Worm (Caenorhabditis elegans) whole organism, L3 larva: ENCODE data around the gene cogc-2.

Experiments
- R02D3.7 ChIP-seq: fragments of 150-350 bp; optimal IDR thresholded peaks from 2 replicates; lab custom pipeline; 2014; ENCODE audit warnings: missing biosample characterization, missing genetic modification characterization
- ZK546.5 ChIP-seq: sonication (generic microtip); optimal IDR thresholded peaks from 2 replicates; lab custom pipeline; 2017; ENCODE audit warnings: missing biosample characterization, missing genetic modification characterization
- aly-2 ChIP-seq: fragments of 150-350 bp; optimal IDR thresholded peaks from 2 replicates; lab custom pipeline; 2014; ENCODE audit warnings: missing biosample characterization, missing genetic modification characterization
- ama-1 ChIP-seq: fragments of 150-350 bp; optimal IDR thresholded peaks from 2 replicates; lab custom pipeline; 2018
- ceh-16 ChIP-seq: sonication (generic microtip); optimal IDR thresholded peaks from 2 replicates; lab custom pipeline; 2017; ENCODE audit warnings: missing biosample characterization, missing genetic modification characterization
- ceh-28 ChIP-seq: fragments of 150-350 bp; optimal IDR thresholded peaks from 2 replicates; lab custom pipeline; 2014; ENCODE audit warnings: missing biosample characterization, missing genetic modification reagents, missing genetic modification characterization
- ceh-82 ChIP-seq: fragments of 150-350 bp; optimal IDR thresholded peaks from 2 replicates; lab custom pipeline; 2014; ENCODE audit warnings: missing biosample characterization, missing genetic modification characterization
- ceh-9 ChIP-seq: sonication (generic microtip); optimal IDR thresholded peaks from 2 replicates; lab custom pipeline; 2018; ENCODE audit warnings: missing biosample characterization, missing genetic modification characterization
- daf-12 ChIP-seq: fragments of 150-350 bp; optimal IDR thresholded peaks from 2 replicates; lab custom pipeline; 2014; ENCODE audit warnings: missing biosample characterization, missing genetic modification reagents, missing genetic modification characterization
- egl-27 ChIP-seq: sonication (generic microtip); optimal IDR thresholded peaks from 4 replicates; lab custom pipeline; 2017; ENCODE audit warnings: missing biosample characterization, missing genetic modification reagents, missing genetic modification characterization
- egl-5 ChIP-seq: fragments of 150-350 bp; optimal IDR thresholded peaks from 2 replicates; lab custom pipeline; 2017; ENCODE audit warnings: missing biosample characterization, missing genetic modification reagents, missing genetic modification characterization, inconsistent platforms
- elt-1 ChIP-seq: fragments of 150-350 bp; optimal IDR thresholded peaks from 2 replicates; lab custom pipeline; 2014; ENCODE audit warnings: missing biosample characterization, missing genetic modification characterization
- elt-2 ChIP-seq: sonication (generic microtip); optimal IDR thresholded peaks from 2 replicates; lab custom pipeline; 2016; ENCODE audit warnings: missing genetic modification reagents, mild to moderate bottlenecking, missing genetic modification characterization, missing compliant biosample characterization
- elt-3 ChIP-seq, 3 experiments: fragments of 150-350 bp in 1 of 3; sonication (generic microtip) in 2 of 3; optimal IDR thresholded peaks; 2 replicates in 2 of 3; 4 replicates in 1 of 3; lab custom pipeline; 2014 to 2017; ENCODE audit warnings: missing biosample characterization in 3 of 3, missing genetic modification characterization in 3 of 3
- eor-1 ChIP-seq, 2 experiments: fragments of 150-350 bp; optimal IDR thresholded peaks; 2 replicates each; lab custom pipeline; 2014 to 2018; ENCODE audit warnings: missing biosample characterization in 2 of 2, missing genetic modification characterization in 2 of 2
- fkh-10 ChIP-seq: sonication (generic microtip); optimal IDR thresholded peaks from 2 replicates; lab custom pipeline; 2017; ENCODE audit warnings: missing biosample characterization, missing genetic modification reagents, missing genetic modification characterization
- fkh-2 ChIP-seq: fragments of 150-350 bp; optimal IDR thresholded peaks from 2 replicates; lab custom pipeline; 2014; ENCODE audit warnings: missing biosample characterization, missing genetic modification reagents, missing genetic modification characterization
- fos-1 ChIP-seq: fragments of 150-350 bp; optimal IDR thresholded peaks from 2 replicates; lab custom pipeline; 2014; ENCODE audit warnings: missing biosample characterization, missing genetic modification characterization
- hmg-11 ChIP-seq: sonication (generic microtip); optimal IDR thresholded peaks from 2 replicates; lab custom pipeline; 2016; ENCODE audit warnings: missing genetic modification characterization, missing compliant biosample characterization
- jun-1 ChIP-seq: fragments of 150-350 bp; optimal IDR thresholded peaks from 2 replicates; lab custom pipeline; 2014; ENCODE audit warnings: missing biosample characterization, missing genetic modification reagents, missing genetic modification characterization
- lin-15B ChIP-seq: fragments of 150-350 bp; optimal IDR thresholded peaks from 2 replicates; lab custom pipeline; 2014; ENCODE audit warnings: missing biosample characterization, missing genetic modification characterization
- lin-39 ChIP-seq: fragments of 150-350 bp; optimal IDR thresholded peaks from 2 replicates; lab custom pipeline; 2018; ENCODE audit warnings: missing biosample characterization, missing genetic modification reagents, missing genetic modification characterization
- lsy-12 ChIP-seq: sonication (generic microtip); optimal IDR thresholded peaks from 2 replicates; lab custom pipeline; 2016; ENCODE audit warnings: mild to moderate bottlenecking, missing genetic modification characterization, missing compliant biosample characterization
- mdl-1 ChIP-seq: fragments of 150-350 bp; optimal IDR thresholded peaks from 2 replicates; lab custom pipeline; 2014; ENCODE audit warnings: missing biosample characterization, missing genetic modification characterization
- mml-1 ChIP-seq: fragments of 150-350 bp; sonication (generic microtip); optimal IDR thresholded peaks from 3 replicates; lab custom pipeline; 2014; ENCODE audit warnings: missing biosample characterization, missing genetic modification characterization
- nfya-1 ChIP-seq: sonication (generic microtip); optimal IDR thresholded peaks from 2 replicates; lab custom pipeline; 2017; ENCODE audit warnings: missing genetic modification characterization, mild to moderate bottlenecking, missing compliant biosample characterization, antibody characterized with exemption, moderate library complexity; ENCODE audit not compliant: insufficient read depth
- nhr-11 ChIP-seq: fragments of 150-350 bp; optimal IDR thresholded peaks from 2 replicates; lab custom pipeline; 2014; ENCODE audit warnings: missing biosample characterization, missing genetic modification characterization
- nhr-12 ChIP-seq: fragments of 150-350 bp; optimal IDR thresholded peaks from 2 replicates; lab custom pipeline; 2014; ENCODE audit warnings: missing biosample characterization, missing genetic modification characterization
- nhr-23 ChIP-seq: fragments of 150-350 bp; optimal IDR thresholded peaks from 2 replicates; lab custom pipeline; 2014; ENCODE audit warnings: missing biosample characterization, missing genetic modification reagents, missing genetic modification characterization
- nhr-237 ChIP-seq: fragments of 150-350 bp; optimal IDR thresholded peaks from 2 replicates; lab custom pipeline; 2014; ENCODE audit warnings: missing biosample characterization, missing genetic modification characterization
- nhr-25 ChIP-seq: sonication (generic microtip); optimal IDR thresholded peaks from 2 replicates; lab custom pipeline; 2017; ENCODE audit warnings: missing biosample characterization, missing genetic modification characterization
- nhr-28 ChIP-seq: fragments of 150-350 bp; optimal IDR thresholded peaks from 2 replicates; lab custom pipeline; 2014; ENCODE audit warnings: missing biosample characterization, missing genetic modification characterization
- nhr-43 ChIP-seq: sonication (generic microtip); optimal IDR thresholded peaks from 2 replicates; lab custom pipeline; 2016; ENCODE audit warnings: mild to moderate bottlenecking, missing genetic modification characterization, missing compliant biosample characterization; ENCODE audit not compliant: poor library complexity, severe bottlenecking
- nhr-67 ChIP-seq: fragments of 150-350 bp; optimal IDR thresholded peaks from 2 replicates; lab custom pipeline; 2014; ENCODE audit warnings: missing biosample characterization, missing genetic modification characterization
- nhr-76 ChIP-seq: fragments of 150-350 bp; sonication (generic microtip); optimal IDR thresholded peaks from 5 replicates; lab custom pipeline; 2014; ENCODE audit warnings: missing biosample characterization, missing genetic modification characterization
- nhr-77 ChIP-seq: fragments of 150-350 bp; optimal IDR thresholded peaks from 2 replicates; lab custom pipeline; 2014; ENCODE audit warnings: missing biosample characterization, missing genetic modification characterization
- pha-4 ChIP-seq: fragments of 150-350 bp; optimal IDR thresholded peaks from 2 replicates; lab custom pipeline; 2014; ENCODE audit warnings: missing biosample characterization, missing genetic modification reagents, missing genetic modification characterization
- pqm-1 ChIP-seq: fragments of 150-350 bp; optimal IDR thresholded peaks from 2 replicates; lab custom pipeline; 2017; ENCODE audit warnings: missing biosample characterization, missing genetic modification characterization, inconsistent platforms
- sea-2 ChIP-seq: fragments of 150-350 bp; sonication (generic microtip); optimal IDR thresholded peaks from 4 replicates; lab custom pipeline; 2014; ENCODE audit warnings: missing biosample characterization, missing genetic modification reagents, missing genetic modification characterization
- skn-1 ChIP-seq: fragments of 150-350 bp; optimal IDR thresholded peaks from 2 replicates; lab custom pipeline; 2014; ENCODE audit warnings: missing biosample characterization, missing genetic modification characterization
- snpc-4 ChIP-seq: fragments of 150-350 bp; optimal IDR thresholded peaks from 2 replicates; lab custom pipeline; 2014; ENCODE audit warnings: missing biosample characterization, missing genetic modification characterization
- tbx-2 ChIP-seq: sonication (generic microtip); optimal IDR thresholded peaks from 2 replicates; lab custom pipeline; 2016; ENCODE audit warnings: mild to moderate bottlenecking, missing genetic modification characterization, missing compliant biosample characterization
- unc-39 ChIP-seq: sonication (generic microtip); optimal IDR thresholded peaks from 4 replicates; lab custom pipeline; 2017; ENCODE audit warnings: missing biosample characterization, missing genetic modification characterization
- unc-62 ChIP-seq: fragments of 150-350 bp; sonication (generic microtip); optimal IDR thresholded peaks from 4 replicates; lab custom pipeline; 2014; ENCODE audit warnings: missing biosample characterization, missing genetic modification reagents, missing genetic modification characterization
- zag-1 ChIP-seq: fragments of 150-350 bp; optimal IDR thresholded peaks from 2 replicates; lab custom pipeline; 2014; ENCODE audit warnings: missing biosample characterization, missing genetic modification characterization
- ztf-11 ChIP-seq: fragments of 150-350 bp; optimal IDR thresholded peaks from 2 replicates; lab custom pipeline; 2014; ENCODE audit warnings: missing biosample characterization, missing genetic modification characterization
- ztf-4 ChIP-seq: fragments of 150-350 bp; optimal IDR thresholded peaks from 2 replicates; lab custom pipeline; 2014; ENCODE audit warnings: missing biosample characterization, missing genetic modification characterization

The cogc-2 gene

DNA sequence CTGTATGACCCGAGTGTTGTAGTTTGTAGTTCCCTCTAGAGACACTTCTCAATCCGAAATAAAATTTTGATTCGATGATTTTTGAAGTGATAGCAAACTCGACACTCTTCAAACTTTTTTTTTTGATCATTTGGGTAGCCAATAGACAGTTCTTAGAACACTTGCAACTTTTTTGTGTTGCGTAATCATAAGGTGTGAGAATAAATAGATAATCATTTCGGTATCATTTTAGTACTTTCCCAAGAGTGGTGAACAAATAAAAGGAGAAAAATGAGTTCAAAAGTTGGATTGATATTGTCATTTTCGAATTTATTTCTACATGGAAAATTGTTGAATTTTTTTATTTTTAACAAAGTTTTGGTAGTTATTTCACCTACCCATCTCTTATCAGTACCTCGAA, 14.6 kb downstream of the cogc-2 start:
- no peak for TF ChIP-seq fkh-10 (GFP tag; lab: Kevin White, UChicago)
- TF ChIP-seq pqm-1 (tag; lab: Kevin White, UChicago), result peak; percentile 39
- TF ChIP-seq lin-15B, result no peak
- peak; percentile 49 for TF ChIP-seq elt-2 (tag; lab: Kevin White, UChicago)
- TF ChIP-seq, all 47 proteins: peak for 2

DNA sequence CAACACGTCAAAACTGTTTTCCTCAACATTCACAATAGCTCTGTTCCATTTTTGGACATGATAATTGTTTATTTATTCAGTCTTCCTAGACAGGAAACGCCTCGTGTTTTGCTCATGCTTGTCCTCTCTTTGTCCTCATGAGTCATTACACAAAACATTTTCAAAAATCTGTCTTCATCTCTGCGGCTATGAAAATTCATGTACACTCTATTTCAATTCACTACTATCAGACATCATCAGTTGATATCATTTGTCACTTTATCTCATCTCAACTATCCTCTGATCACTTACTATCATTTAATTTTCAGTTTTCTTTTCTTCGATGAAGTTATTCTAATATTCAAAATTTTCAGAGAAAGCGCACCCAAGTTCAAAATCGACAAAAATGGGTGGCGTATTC, 15.5 kb downstream of the cogc-2 start, which contains the start of gene adah-1:
Gene adah-1 (plus strand): TSS at position 354 of the 400 bp plus-strand sequence.
- TF ChIP-seq fkh-2 (tag; lab: Kevin White, UChicago) (no peak), ama-1 (no peak), ceh-28 (no peak), mml-1 (tag; lab: Kevin White, UChicago) (peak; percentile 15), ztf-11 (tag; lab: Kevin White, UChicago) (no peak)

DNA sequence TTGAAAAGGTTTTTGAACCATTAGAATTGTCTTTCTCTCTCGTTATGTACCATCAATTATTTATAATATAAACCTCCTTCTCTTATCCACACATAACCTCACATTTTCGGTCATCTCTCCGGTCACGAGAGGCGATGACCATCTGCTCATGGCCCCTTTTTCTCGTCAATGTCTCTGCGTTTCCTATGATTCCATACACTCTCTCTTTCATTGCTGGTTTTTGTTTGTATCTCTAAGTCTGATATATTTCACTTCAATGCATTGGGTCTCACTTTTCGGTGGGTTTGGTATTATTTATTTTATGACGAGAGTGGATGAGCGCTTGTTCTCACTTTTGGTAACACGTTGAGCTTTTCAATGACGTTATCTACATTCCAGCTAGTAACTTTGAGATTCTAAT, 16.4 kb downstream of the cogc-2 start:
- TF ChIP-seq fkh-10 (GFP tag; lab: Kevin White, UChicago), result no peak
- no peak for TF ChIP-seq unc-62 (GFP tag; lab: Kevin White, UChicago)
- no peak for TF ChIP-seq ztf-11 (tag; lab: Kevin White, UChicago)
- no peak for TF ChIP-seq nhr-77 (tag; lab: Kevin White, UChicago)
- TF ChIP-seq ceh-16 (tag; lab: Kevin White, UChicago), result no peak
- no peak for TF ChIP-seq R02D3.7 (tag; lab: Kevin White, UChicago)
- TF ChIP-seq fos-1 (tag; lab: Kevin White, UChicago), result no peak
- TF ChIP-seq sea-2 (GFP tag; lab: Kevin White, UChicago), result no peak
- TF ChIP-seq nhr-76 (tag; lab: Kevin White, UChicago), result no peak
- TF ChIP-seq hmg-11, result peak; percentile 59
- no peak for TF ChIP-seq ZK546.5 (tag; lab: Kevin White, UChicago)
- TF ChIP-seq nhr-237 (tag; lab: Kevin White, UChicago), result no peak
- no peak for TF ChIP-seq nhr-28 (tag; lab: Kevin White, UChicago)
- TF ChIP-seq zag-1 (tag; lab: Kevin White, UChicago), result no peak
- no peak for TF ChIP-seq ceh-82
- peak; percentile 56 for TF ChIP-seq jun-1 (tag; lab: Kevin White, UChicago)
- TF ChIP-seq lsy-12, result no peak
- no peak for TF ChIP-seq unc-39 (tag; lab: Kevin White, UChicago)
- TF ChIP-seq pha-4 (tag; lab: Kevin White, UChicago), result peak; percentile 87
- peak; percentile 2 for TF ChIP-seq pqm-1 (tag; lab: Kevin White, UChicago)
- no peak for TF ChIP-seq mml-1 (tag; lab: Kevin White, UChicago)
- TF ChIP-seq lin-15B, result peak; percentile 16
- peak; percentile 15 for TF ChIP-seq tbx-2 (tag; lab: Kevin White, UChicago)
- no peak for TF ChIP-seq nhr-12 (tag; lab: Kevin White, UChicago)
- peak; percentile 29 for TF ChIP-seq ceh-28
- TF ChIP-seq ztf-4 (tag; lab: Kevin White, UChicago), result no peak
- TF ChIP-seq skn-1 (tag; lab: Kevin White, UChicago), result no peak
- no peak for TF ChIP-seq lin-39 (tag; lab: Kevin White, UChicago)
- peak; percentile 11 for TF ChIP-seq elt-2 (tag; lab: Kevin White, UChicago)
- peak; percentile 39 for TF ChIP-seq nhr-43 (tag; lab: Kevin White, UChicago)
- no peak for TF ChIP-seq eor-1 (tag; optimal IDR thresholded peaks at IDR 0.05; lab: Kevin White, UChicago)
- TF ChIP-seq nhr-67, result no peak
- TF ChIP-seq elt-1 (tag; lab: Kevin White, UChicago), result no peak
- no peak for TF ChIP-seq daf-12
- TF ChIP-seq nhr-25 (tag; lab: Kevin White, UChicago), result peak; percentile 2
- no peak for TF ChIP-seq aly-2 (tag; lab: Kevin White, UChicago)
- no peak for TF ChIP-seq nhr-11 (tag; lab: Kevin White, UChicago)
- peak; percentile 59 for TF ChIP-seq snpc-4 (tag; lab: Kevin White, UChicago)
- no peak for TF ChIP-seq egl-27 (tag; lab: Kevin White, UChicago)
- peak; percentile 30 for TF ChIP-seq nhr-23 (tag; lab: Kevin White, UChicago)
- TF ChIP-seq egl-5 (tag; lab: Kevin White, UChicago), result peak; percentile 89
- TF ChIP-seq fkh-2 (tag; lab: Kevin White, UChicago), result no peak
- no peak for TF ChIP-seq mdl-1
- TF ChIP-seq ceh-9 (tag; lab: Kevin White, UChicago), result no peak
- no peak for TF ChIP-seq elt-3 (tag; optimal IDR thresholded peaks at IDR 0.05; lab: Kevin White, UChicago)
- no peak for TF ChIP-seq ama-1
- peak; percentile 55 for TF ChIP-seq nfya-1 (tag; lab: Kevin White, UChicago)
